Fruit fly (Drosophila melanogaster) whole organism, adult: ENCODE results near the gene CG3982.
A peak's percentile ranks its signal among the peaks of the same experiment; 100 is the strongest.

Experiments
- CG11617 ChIP-seq: fragments of 200-800 bp; sonication (Bioruptor generic); optimal IDR thresholded peaks from 2 replicates; lab custom pipeline; 2017; ENCODE audit warnings: mild to moderate bottlenecking, missing biosample characterization, missing genetic modification reagents, missing genetic modification characterization
- CG12768 ChIP-seq: fragments of 200-800 bp; sonication (Bioruptor generic); optimal IDR thresholded peaks from 2 replicates; lab custom pipeline; 2017; ENCODE audit warnings: missing biosample characterization, missing genetic modification characterization, mild to moderate bottlenecking, moderate library complexity, missing genetic modification reagents
- CG14711 ChIP-seq: fragments of 200-800 bp; sonication (Bioruptor generic); optimal IDR thresholded peaks from 2 replicates; lab custom pipeline; 2018; ENCODE audit warnings: missing biosample characterization, mild to moderate bottlenecking, missing genetic modification characterization, moderate library complexity
- CG1620 ChIP-seq: fragments of 200-800 bp; sonication (Bioruptor generic); optimal IDR thresholded peaks from 2 replicates; lab custom pipeline; 2016; ENCODE audit warnings: missing biosample characterization, missing genetic modification characterization
- CG33017 ChIP-seq: fragments of 200-800 bp; sonication (Bioruptor generic); optimal IDR thresholded peaks from 2 replicates; lab custom pipeline; 2018; ENCODE audit warnings: missing biosample characterization, mild to moderate bottlenecking, missing genetic modification characterization, moderate library complexity
- CG5204 ChIP-seq: fragments of 200-800 bp; sonication (Bioruptor generic); optimal IDR thresholded peaks from 2 replicates; lab custom pipeline; 2016; ENCODE audit warnings: missing biosample characterization, missing genetic modification characterization
- CG7045 ChIP-seq: fragments of 200-800 bp; sonication (Bioruptor generic); optimal IDR thresholded peaks from 2 replicates; lab custom pipeline; 2017; ENCODE audit warnings: missing biosample characterization, mild to moderate bottlenecking, missing genetic modification characterization
- CG7101 ChIP-seq: fragments of 200-800 bp; sonication (Bioruptor generic); optimal IDR thresholded peaks from 2 replicates; lab custom pipeline; 2018; ENCODE audit warnings: missing biosample characterization, mild to moderate bottlenecking, missing genetic modification characterization, moderate library complexity
- Clk ChIP-seq: fragments of 200-800 bp; sonication (Bioruptor generic); optimal IDR thresholded peaks from 2 replicates; lab custom pipeline; 2017; ENCODE audit warnings: missing biosample characterization, missing genetic modification characterization
- Crg-1 ChIP-seq: fragments of 200-800 bp; sonication (Bioruptor generic); optimal IDR thresholded peaks from 2 replicates; lab custom pipeline; 2016; ENCODE audit warnings: missing biosample characterization, missing genetic modification characterization
- Hr96 ChIP-seq: fragments of 200-800 bp; sonication (Bioruptor generic); optimal IDR thresholded peaks from 2 replicates; lab custom pipeline; 2016; ENCODE audit warnings: missing biosample characterization, missing genetic modification characterization
- Mnt ChIP-seq: fragments of 200-800 bp; sonication (Bioruptor generic); optimal IDR thresholded peaks from 2 replicates; lab custom pipeline; 2016; ENCODE audit warnings: missing biosample characterization, mild to moderate bottlenecking, missing genetic modification characterization
- bab1 ChIP-seq: fragments of 200-800 bp; sonication (Bioruptor generic); optimal IDR thresholded peaks from 3 replicates; lab custom pipeline; 2019; ENCODE audit warnings: missing biosample characterization, mild to moderate bottlenecking, missing genetic modification characterization, moderate library complexity
- cic ChIP-seq: fragments of 200-800 bp; sonication (Bioruptor generic); optimal IDR thresholded peaks from 2 replicates; lab custom pipeline; 2017; ENCODE audit warnings: missing biosample characterization, mild to moderate bottlenecking, missing genetic modification characterization, moderate library complexity
- cnc ChIP-seq, 2 experiments: fragments of >200 bp; optimal IDR thresholded peaks; 2 replicates each; lab custom pipeline; 2017
- kay ChIP-seq: fragments of 200-800 bp; sonication (Bioruptor generic); peaks from one replicate; lab custom pipeline; 2016; ENCODE audit warnings: missing biosample characterization, missing genetic modification characterization, borderline replicate concordance
- ovo ChIP-seq: fragments of 200-800 bp; sonication (Bioruptor generic); optimal IDR thresholded peaks from 2 replicates; lab custom pipeline; 2016; ENCODE audit warnings: missing biosample characterization, missing genetic modification characterization
- pad ChIP-seq: fragments of 200-800 bp; sonication (Bioruptor generic); optimal IDR thresholded peaks from 3 replicates; lab custom pipeline; 2017; ENCODE audit warnings: missing biosample characterization, missing genetic modification characterization, mild to moderate bottlenecking, moderate library complexity, missing genetic modification reagents
- tj ChIP-seq: fragments of 200-800 bp; sonication (Bioruptor generic); optimal IDR thresholded peaks from 3 replicates; lab custom pipeline; 2017; ENCODE audit warnings: missing biosample characterization, mild to moderate bottlenecking, missing genetic modification characterization, moderate library complexity
- toe ChIP-seq: fragments of 200-800 bp; sonication (Bioruptor generic); optimal IDR thresholded peaks from 2 replicates; lab custom pipeline; 2016; ENCODE audit warnings: missing biosample characterization, missing genetic modification characterization

The CG3982 gene

dm6 chr3L:9404497-9404896 is 12.7 kb downstream of the CG3982 start, which contains the start of gene Cpr67B:
Cpr67B (plus strand) TSS chr3L:9404797.
- no peak for TF ChIP-seq pad (GFP tag; lab: Kevin White, UChicago)
- no peak for TF ChIP-seq cnc (optimal IDR thresholded peaks at IDR 0.05; lab: Kevin White, UChicago)
- TF ChIP-seq Clk: no peak
- no peak for TF ChIP-seq tj (GFP tag; lab: Kevin White, UChicago)
- no peak for TF ChIP-seq Crg-1 (GFP tag; lab: Kevin White, UChicago)
- TF ChIP-seq ovo (GFP tag; lab: Kevin White, UChicago): no peak
- no peak for TF ChIP-seq CG5204
- no peak for TF ChIP-seq CG14711 (tag; lab: Kevin White, UChicago)

DNA sequence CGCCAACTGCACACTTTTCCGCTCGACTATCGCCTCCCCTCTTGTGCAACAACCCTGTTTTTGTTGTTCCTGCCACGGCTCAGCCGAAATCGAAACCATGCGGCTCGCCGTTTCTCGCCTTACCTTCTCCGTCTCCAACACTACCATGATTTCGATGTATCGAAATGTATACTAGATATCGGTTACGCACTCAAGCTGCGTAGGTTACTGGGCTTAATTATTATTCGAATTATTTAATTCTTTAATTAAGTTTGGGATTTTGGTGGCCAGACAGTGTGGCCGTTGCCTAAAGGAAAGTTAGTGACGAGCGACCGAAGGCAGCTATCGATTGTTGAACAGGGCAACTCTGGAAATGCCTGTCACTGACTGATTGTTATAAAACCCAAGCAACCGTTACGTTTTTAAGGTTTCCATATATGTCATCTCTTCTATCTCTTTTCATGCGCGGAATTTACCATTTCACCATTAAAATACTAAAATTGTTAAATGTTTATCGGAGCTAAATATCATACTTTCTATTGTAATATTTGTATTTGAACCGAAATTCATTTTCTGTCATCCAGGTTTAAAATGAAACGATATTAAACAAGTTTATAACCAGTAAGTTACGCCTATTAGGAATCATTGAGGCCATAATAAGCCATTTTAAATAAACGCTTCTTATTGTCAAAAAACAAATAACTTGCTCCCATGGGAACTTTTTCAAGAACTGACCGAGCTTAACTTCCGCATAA is 14.9 kb downstream of the CG3982 start, which contains the start of gene eIF4E1:
Gene eIF4E1 (minus strand): TSS at position 304 of the 734 bp plus-strand sequence.
- TF ChIP-seq CG7101 (no peak), bab1 (GFP tag; lab: Kevin White, UChicago) (peak; percentile 9), Crg-1 (GFP tag; lab: Kevin White, UChicago) (no peak), tj (GFP tag; lab: Kevin White, UChicago) (peak; percentile 38), ovo (GFP tag; lab: Kevin White, UChicago) (no peak), CG7045 (no peak), Clk (no peak), Mnt (GFP tag; lab: Kevin White, UChicago) (peak; percentile 78), Hr96 (GFP tag; lab: Kevin White, UChicago) (no peak), kay (peak; percentile 38), CG12768 (GFP tag; lab: Kevin White, UChicago) (no peak), CG1620 (GFP tag; lab: Kevin White, UChicago) (no peak), CG5204 (no peak), toe (no peak), CG11617 (GFP tag; lab: Kevin White, UChicago) (no peak), pad (GFP tag; lab: Kevin White, UChicago) (no peak), CG33017 (tag; lab: Kevin White, UChicago) (no peak), CG14711 (tag; lab: Kevin White, UChicago) (peak; percentile 87), cnc (optimal IDR thresholded peaks at IDR 0.05; lab: Kevin White, UChicago) (no peak), cic (GFP tag; lab: Kevin White, UChicago) (no peak)

DNA sequence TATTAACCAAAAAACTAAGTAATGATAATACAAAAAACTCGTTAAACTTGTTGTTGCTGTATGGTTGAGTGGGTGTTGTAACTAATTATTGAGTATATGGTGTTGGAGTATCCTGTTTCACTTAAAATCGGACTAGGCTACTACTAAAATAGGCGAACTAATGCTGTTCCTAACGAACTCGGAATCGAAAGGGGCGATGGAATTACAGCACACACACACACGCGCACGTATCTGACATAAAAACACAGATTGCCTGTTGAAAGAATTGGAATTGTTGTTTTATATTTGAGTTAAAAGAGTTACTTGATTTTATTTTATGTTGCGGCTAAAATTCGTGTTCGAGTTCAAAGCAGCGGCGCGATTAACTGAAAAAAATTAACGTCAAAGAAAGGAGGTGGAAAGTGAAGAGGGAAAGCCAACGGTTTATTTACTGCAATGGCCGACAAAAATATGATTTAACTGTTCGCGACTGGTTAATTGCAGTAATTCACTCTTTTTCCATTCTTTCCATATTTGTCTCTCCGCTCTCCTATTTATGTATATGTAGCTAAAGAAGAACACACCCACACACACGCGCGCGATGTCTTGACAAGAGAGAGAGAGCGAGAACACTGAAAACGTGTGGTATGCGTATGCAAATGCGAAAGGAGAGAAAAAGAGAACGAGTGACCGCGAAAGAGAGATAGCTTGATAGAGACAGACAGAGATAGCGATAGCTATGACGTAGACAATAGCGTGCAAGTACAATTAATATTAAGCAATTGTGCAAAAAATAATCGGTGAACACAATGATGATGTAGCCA is 15.6 kb downstream of the CG3982 start:
- TF ChIP-seq tj (GFP tag; lab: Kevin White, UChicago): peak; percentile 74
- TF ChIP-seq pad (GFP tag; lab: Kevin White, UChicago): peak; percentile 87
- TF ChIP-seq cnc (optimal IDR thresholded peaks at IDR 0.05; lab: Kevin White, UChicago): no peak
- TF ChIP-seq ovo (GFP tag; lab: Kevin White, UChicago): peak; percentile 93
- peak; percentile 96 for TF ChIP-seq kay
- no peak for TF ChIP-seq bab1 (GFP tag; lab: Kevin White, UChicago)
- no peak for TF ChIP-seq CG33017 (tag; lab: Kevin White, UChicago)
- peak; percentile 13 for TF ChIP-seq CG12768 (GFP tag; lab: Kevin White, UChicago)

DNA sequence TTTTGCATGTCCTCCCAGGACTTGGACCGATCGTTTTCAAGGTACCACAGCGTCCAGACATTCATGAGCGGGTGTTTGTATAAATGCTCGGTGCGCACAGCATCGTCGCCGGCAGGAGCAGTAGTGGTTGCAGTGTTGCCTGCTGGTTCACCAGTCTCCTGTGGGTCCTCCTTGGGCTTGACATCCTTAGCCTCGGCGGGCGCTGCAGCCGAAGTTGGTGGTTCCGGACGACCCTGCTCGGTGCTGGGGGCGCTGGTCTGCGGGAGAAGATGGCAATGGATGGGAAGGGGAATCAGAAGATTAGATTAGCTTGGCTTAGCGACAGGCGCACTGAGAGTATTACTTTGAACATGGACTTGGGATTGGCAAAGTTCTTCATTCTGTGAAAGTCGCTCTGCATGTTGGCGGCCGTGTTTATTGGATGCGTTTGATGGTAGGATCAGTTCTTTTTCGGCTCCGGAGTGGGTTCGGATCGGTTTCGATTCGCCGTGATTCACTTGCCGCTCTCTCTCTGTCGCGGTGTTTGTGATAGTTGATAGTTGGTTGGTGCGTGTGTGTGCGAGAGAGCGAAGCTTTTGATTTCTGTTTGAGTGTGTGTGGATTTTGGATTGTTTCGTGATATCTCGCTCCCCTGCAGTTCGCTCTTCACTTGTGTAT is 16.4 kb downstream of the CG3982 start:
- TF ChIP-seq Mnt (GFP tag; lab: Kevin White, UChicago) (no peak), cic (GFP tag; lab: Kevin White, UChicago) (no peak), CG5204 (no peak), CG7045 (no peak), Hr96 (GFP tag; lab: Kevin White, UChicago) (no peak)

dm6 chr3L:9399855-9400254 is 17.3 kb downstream of the CG3982 start:
- no peak for TF ChIP-seq Crg-1 (GFP tag; lab: Kevin White, UChicago)
- TF ChIP-seq ovo (GFP tag; lab: Kevin White, UChicago): no peak
- TF ChIP-seq bab1 (GFP tag; lab: Kevin White, UChicago): no peak

- TF ChIP-seq ovo (GFP tag; lab: Kevin White, UChicago): peak; percentile 39
- peak; percentile 49 for TF ChIP-seq CG1620 (GFP tag; lab: Kevin White, UChicago)
- peak; percentile 38 for TF ChIP-seq cic (GFP tag; lab: Kevin White, UChicago)
- peak; percentile 33 for TF ChIP-seq Crg-1 (GFP tag; lab: Kevin White, UChicago)
- no peak for TF ChIP-seq toe
- no peak for TF ChIP-seq CG12768 (GFP tag; lab: Kevin White, UChicago)
- no peak for TF ChIP-seq pad (GFP tag; lab: Kevin White, UChicago)
- no peak for TF ChIP-seq Hr96 (GFP tag; lab: Kevin White, UChicago)
- TF ChIP-seq kay: peak; percentile 98
- no peak for TF ChIP-seq tj (GFP tag; lab: Kevin White, UChicago)
- TF ChIP-seq CG7101: peak; percentile 37
- no peak for TF ChIP-seq CG5204
- peak; percentile 49 for TF ChIP-seq CG33017 (tag; lab: Kevin White, UChicago)
- TF ChIP-seq bab1 (GFP tag; lab: Kevin White, UChicago): peak; percentile 42
- TF ChIP-seq Mnt (GFP tag; lab: Kevin White, UChicago): peak; percentile 63
- TF ChIP-seq CG14711 (tag; lab: Kevin White, UChicago): peak; percentile 43
- TF ChIP-seq CG11617 (GFP tag; lab: Kevin White, UChicago): peak; percentile 76
- TF ChIP-seq Clk: no peak
- no peak for TF ChIP-seq cnc (optimal IDR thresholded peaks at IDR 0.05; lab: Kevin White, UChicago)
- TF ChIP-seq CG7045: no peak
Observed at dm6 chr3L:9399013-9399750, 18.0 kb downstream of the CG3982 start, which contains the start of gene CG4080. CG4080 (minus strand) TSS chr3L:9399227.
